Worm (Caenorhabditis elegans): ENCODE data around the gene T09F5.2.

DNA sequence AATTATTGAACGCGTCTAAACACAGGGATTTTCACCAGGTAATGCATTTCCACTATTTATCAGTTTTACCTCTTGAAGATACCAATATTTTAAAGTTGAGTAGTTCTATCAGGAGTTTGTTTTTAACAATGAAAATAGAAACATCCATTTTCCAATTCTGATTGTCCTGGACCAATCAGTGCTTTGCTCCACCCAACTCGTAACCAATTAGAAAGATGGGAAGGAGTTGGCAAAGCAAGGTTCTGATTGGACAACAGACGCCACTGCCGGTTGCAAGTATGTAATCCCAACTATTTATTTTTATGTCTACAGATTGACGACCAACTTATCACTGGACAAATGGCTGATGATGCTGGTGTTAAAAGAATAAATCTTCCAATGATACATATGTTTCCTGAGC, 585 bp upstream of the T09F5.2 start:
- TF ChIP-seq dve-1 (tag; optimal IDR thresholded peaks at IDR 0.05) (no peak), ahr-1 (tag; optimal IDR thresholded peaks at IDR 0.05) (no peak), hlh-8 (tag; optimal IDR thresholded peaks at IDR 0.05) (no peak), lin-11 (tag; optimal IDR thresholded peaks at IDR 0.05) (no peak), ama-1 (optimal IDR thresholded peaks at IDR 0.05) (no peak), npax-4 (tag; optimal IDR thresholded peaks at IDR 0.05) (no peak), unc-86 (tag; optimal IDR thresholded peaks at IDR 0.05) (no peak), elt-4 (tag; optimal IDR thresholded peaks at IDR 0.05) (no peak), pag-3 (tag; optimal IDR thresholded peaks at IDR 0.05; ENCODE audit: borderline replicate concordance) (no peak), ceh-34 (tag; optimal IDR thresholded peaks at IDR 0.05) (no peak), sdc-2 (tag; optimal IDR thresholded peaks at IDR 0.05) (no peak), gmeb-2 (tag; optimal IDR thresholded peaks at IDR 0.05) (no peak)

Measured in whole organism, late embryonic.